Fruit fly (Drosophila melanogaster): ENCODE data around the gene S1P.

Gene S1P

dm6 chr3L:21647853-21648252, 30.7 kb upstream of the S1P start:
- TF ChIP-seq Blimp-1 (GFP tag; optimal IDR thresholded peaks at IDR 0.05) (peak; percentile 53), spab (GFP tag; optimal IDR thresholded peaks at IDR 0.05) (no peak), Sox14 (GFP tag; optimal IDR thresholded peaks at IDR 0.05) (no peak), ss (GFP tag; optimal IDR thresholded peaks at IDR 0.05) (no peak), CG8119 (GFP tag; IDR thresholded peaks at IDR 0.05) (no peak)

- TF ChIP-seq Eip75B (GFP tag; optimal IDR thresholded peaks at IDR 0.05) (no peak), CG11294 (GFP tag; IDR thresholded peaks at IDR 0.05) (no peak), CG6808 (GFP tag; optimal IDR thresholded peaks at IDR 0.05) (no peak), fd59A (GFP tag; optimal IDR thresholded peaks at IDR 0.05) (no peak), Gug (GFP tag; IDR thresholded peaks at IDR 0.05) (no peak), fkh (GFP tag; optimal IDR thresholded peaks at IDR 0.05) (no peak), Eip78C (GFP tag) (no peak), Hr4 (GFP tag; optimal IDR thresholded peaks at IDR 0.05) (no peak), Hr38 (GFP tag; optimal IDR thresholded peaks at IDR 0.05) (no peak), svp (GFP tag) (no peak), CG3032 (tag; optimal IDR thresholded peaks at IDR 0.05) (no peak), Blimp-1 (GFP tag; optimal IDR thresholded peaks at IDR 0.05) (no peak), CG31627 (GFP tag; optimal IDR thresholded peaks at IDR 0.05) (no peak), salr (GFP tag; optimal IDR thresholded peaks at IDR 0.05) (no peak), dsx (GFP tag; optimal IDR thresholded peaks at IDR 0.05; ENCODE audit: poor library complexity, severe bottlenecking) (no peak), eg (GFP tag; IDR thresholded peaks at IDR 0.05) (no peak)
Measured at dm6 chr3L:21645878-21646277, 28.7 kb upstream of the S1P start.

- TF ChIP-seq achi (GFP tag; optimal IDR thresholded peaks at IDR 0.05) = no peak
- TF ChIP-seq acj6 (GFP tag; optimal IDR thresholded peaks at IDR 0.05) = no peak
- TF ChIP-seq CG16779 (tag; optimal IDR thresholded peaks at IDR 0.05) = peak; percentile 14
- peak; percentile 75 for TF ChIP-seq Eip78C (GFP tag)
- 0 out of 2 replicates have a peak, but pooled peaks have one; percentile 22 for TF ChIP-seq CG15336 (GFP tag; IDR thresholded peaks at IDR 0.05)
- no peak for TF ChIP-seq pdm3 (GFP tag; optimal IDR thresholded peaks at IDR 0.05)
- TF ChIP-seq Blimp-1 (GFP tag; optimal IDR thresholded peaks at IDR 0.05) = no peak
- TF ChIP-seq Lpt (GFP tag; optimal IDR thresholded peaks at IDR 0.05) = peak; percentile 13
- TF ChIP-seq ss (GFP tag; optimal IDR thresholded peaks at IDR 0.05) = peak; percentile 6 to 55
- TF ChIP-seq CG11294 (GFP tag; IDR thresholded peaks at IDR 0.05) = no peak
- TF ChIP-seq CG34406 (GFP tag; optimal IDR thresholded peaks at IDR 0.05) = no peak
- no peak for TF ChIP-seq CG11762 (GFP tag; optimal IDR thresholded peaks at IDR 0.05; ENCODE audit: insufficient read depth)
- TF ChIP-seq Smox (GFP tag; optimal IDR thresholded peaks at IDR 0.05) = no peak
- TF ChIP-seq dsx (GFP tag; optimal IDR thresholded peaks at IDR 0.05; ENCODE audit: poor library complexity, severe bottlenecking) = no peak
- TF ChIP-seq fd85E (GFP tag; optimal IDR thresholded peaks at IDR 0.05) = no peak
- no peak for TF ChIP-seq dac (GFP tag; optimal IDR thresholded peaks at IDR 0.05)
- TF ChIP-seq CG8632 (GFP tag; optimal IDR thresholded peaks at IDR 0.05) = no peak
- TF ChIP-seq CG6854 (GFP tag; optimal IDR thresholded peaks at IDR 0.05) = peak; percentile 8
- no peak for TF ChIP-seq CG3919 (GFP tag; optimal IDR thresholded peaks at IDR 0.05)
- 0 out of 3 replicates have a peak, but pooled peaks have one; percentile 27 for TF ChIP-seq CG6163 (GFP tag; IDR thresholded peaks at IDR 0.05)
- TF ChIP-seq CG6792 (GFP tag; optimal IDR thresholded peaks at IDR 0.05) = no peak
- TF ChIP-seq Hr4 (GFP tag; optimal IDR thresholded peaks at IDR 0.05) = no peak
- no peak for TF ChIP-seq Sox102F (GFP tag; optimal IDR thresholded peaks at IDR 0.05)
- TF ChIP-seq esn (GFP tag; optimal IDR thresholded peaks at IDR 0.05) = no peak
- TF ChIP-seq CG10631 (GFP tag; optimal IDR thresholded peaks at IDR 0.05) = no peak
- TF ChIP-seq spab (GFP tag; optimal IDR thresholded peaks at IDR 0.05) = no peak
- TF ChIP-seq Sox14 (GFP tag; optimal IDR thresholded peaks at IDR 0.05) = no peak
- no peak for TF ChIP-seq CG7368 (GFP tag; optimal IDR thresholded peaks at IDR 0.05)
- TF ChIP-seq OdsH (GFP tag; optimal IDR thresholded peaks at IDR 0.05) = no peak
- no peak for TF ChIP-seq Hr38 (GFP tag; optimal IDR thresholded peaks at IDR 0.05)
- no peak for TF ChIP-seq Eip93F (GFP tag; optimal IDR thresholded peaks at IDR 0.05)
- TF ChIP-seq CG4318 (GFP tag; optimal IDR thresholded peaks at IDR 0.05) = no peak
- no peak for TF ChIP-seq Sox15 (GFP tag; optimal IDR thresholded peaks at IDR 0.05)
- no peak for TF ChIP-seq CG6276 (GFP tag; optimal IDR thresholded peaks at IDR 0.05)
- no peak for TF ChIP-seq fd59A (GFP tag; optimal IDR thresholded peaks at IDR 0.05)
- no peak for TF ChIP-seq CG3032 (tag; optimal IDR thresholded peaks at IDR 0.05)
- no peak for TF ChIP-seq salr (GFP tag; optimal IDR thresholded peaks at IDR 0.05)
- TF ChIP-seq CG31627 (GFP tag; optimal IDR thresholded peaks at IDR 0.05) = no peak
- no peak for TF ChIP-seq Gug (GFP tag; IDR thresholded peaks at IDR 0.05)
- no peak for TF ChIP-seq vri (GFP tag; optimal IDR thresholded peaks at IDR 0.05)
- no peak for TF ChIP-seq svp (GFP tag)
Measured at dm6 chr3L:21644607-21645006, 27.4 kb upstream of the S1P start, which contains the start of gene CG43980. Gene CG43980 (plus strand): TSS chr3L:21644958.
